Worm (Caenorhabditis elegans) whole organism, mixed stage, embryonic: Measurements from ENCODE around the gene ugt-39.

Experiments
- elt-1 ChIP-seq: sonication (generic microtip); optimal IDR thresholded peaks from 2 replicates; lab custom pipeline; 2017; ENCODE audit warnings: missing genetic modification characterization, mild to moderate bottlenecking, missing compliant biosample characterization, antibody characterized with exemption, moderate library complexity, borderline replicate concordance; ENCODE audit not compliant: insufficient read depth
- ham-2 ChIP-seq: fragments of 200-800 bp; sonication (Bioruptor generic); optimal IDR thresholded peaks from 2 replicates; lab custom pipeline; 2018; ENCODE audit warnings: mild to moderate bottlenecking, missing genetic modification characterization, missing compliant biosample characterization
- lsy-2 ChIP-seq: fragments of 150-350 bp; optimal IDR thresholded peaks from 2 replicates; lab custom pipeline; 2014; ENCODE audit warnings: missing biosample characterization, missing genetic modification characterization
- mep-1 ChIP-seq: fragments of 150-350 bp; optimal IDR thresholded peaks from 2 replicates; lab custom pipeline; 2017; ENCODE audit warnings: missing biosample characterization, missing genetic modification reagents, missing genetic modification characterization, inconsistent platforms
- nhr-12 ChIP-seq: fragments of 150-350 bp; optimal IDR thresholded peaks from 2 replicates; lab custom pipeline; 2014; ENCODE audit warnings: missing biosample characterization, missing genetic modification characterization
- nhr-237 ChIP-seq: fragments of 150-350 bp; optimal IDR thresholded peaks from 2 replicates; lab custom pipeline; 2014; ENCODE audit warnings: missing biosample characterization, missing genetic modification characterization
- nhr-28 ChIP-seq: fragments of 150-350 bp; optimal IDR thresholded peaks from 2 replicates; lab custom pipeline; 2014; ENCODE audit warnings: missing biosample characterization, missing genetic modification characterization
- nhr-76 ChIP-seq: sonication (generic microtip); optimal IDR thresholded peaks from 2 replicates; lab custom pipeline; 2017; ENCODE audit warnings: missing biosample characterization, missing genetic modification characterization
- snpc-4 ChIP-seq: fragments of 150-350 bp; optimal IDR thresholded peaks from 2 replicates; lab custom pipeline; 2014; ENCODE audit warnings: missing biosample characterization, missing genetic modification characterization
- sptf-1 ChIP-seq: sonication (generic microtip); optimal IDR thresholded peaks from 2 replicates; lab custom pipeline; 2017; ENCODE audit warnings: mild to moderate bottlenecking, missing genetic modification characterization, moderate library complexity, missing compliant biosample characterization
- unc-39 ChIP-seq: fragments of 150-350 bp; optimal IDR thresholded peaks from 2 replicates; lab custom pipeline; 2014; ENCODE audit warnings: missing biosample characterization, missing genetic modification characterization
- unc-62 ChIP-seq: fragments of 150-350 bp; optimal IDR thresholded peaks from 2 replicates; lab custom pipeline; 2014; ENCODE audit warnings: missing biosample characterization, missing genetic modification reagents, missing genetic modification characterization
- ztf-11 ChIP-seq: fragments of 150-350 bp; optimal IDR thresholded peaks from 2 replicates; lab custom pipeline; 2014; ENCODE audit warnings: missing biosample characterization, missing genetic modification characterization

- TF ChIP-seq lsy-2 (tag; lab: Kevin White, UChicago) (no peak), mep-1 (tag; lab: Kevin White, UChicago) (no peak), snpc-4 (tag; lab: Kevin White, UChicago) (no peak), sptf-1 (tag; lab: Kevin White, UChicago) (no peak), ztf-11 (tag; lab: Kevin White, UChicago) (no peak), nhr-12 (tag; lab: Kevin White, UChicago) (no peak), nhr-28 (no peak), unc-62 (GFP tag; lab: Kevin White, UChicago) (no peak), unc-39 (tag; lab: Kevin White, UChicago) (no peak), nhr-237 (tag; lab: Kevin White, UChicago) (no peak), elt-1 (tag; lab: Kevin White, UChicago) (no peak), ham-2 (GFP tag; lab: Kevin White, UChicago) (no peak), nhr-76 (tag; lab: Kevin White, UChicago) (no peak)
Observed at ce11 chrV:7141864-7142263, 15.1 kb upstream of the ugt-39 start, which contains the start of gene ugt-40.
